Fruit fly (Drosophila melanogaster) whole organism, prepupa: ENCODE measurements around the gene bc10.

ENCODE experiments used
- Blimp-1 ChIP-seq: fragments of 200-800 bp; sonication (Bioruptor generic); optimal IDR thresholded peaks from 3 replicates; lab custom pipeline; 2017; ENCODE audit warnings: missing biosample characterization, missing genetic modification characterization, mild to moderate bottlenecking, moderate library complexity, missing genetic modification reagents
- CG10669 ChIP-seq: fragments of 200-800 bp; sonication (Bioruptor generic); optimal IDR thresholded peaks from 3 replicates; lab custom pipeline; 2018; ENCODE audit warnings: missing biosample characterization, mild to moderate bottlenecking, missing genetic modification characterization, moderate library complexity
- CG11762 ChIP-seq: fragments of 200-800 bp; sonication (Bioruptor generic); optimal IDR thresholded peaks from 3 replicates; lab custom pipeline; 2016; ENCODE audit warnings: missing biosample characterization, missing genetic modification characterization; ENCODE audit not compliant: insufficient read depth
- CG3032 ChIP-seq: fragments of 200-800 bp; optimal IDR thresholded peaks from 2 replicates; lab custom pipeline; 2019; ENCODE audit warnings: missing biosample characterization, mild to moderate bottlenecking, missing genetic modification characterization, moderate library complexity
- CG31627 ChIP-seq: fragments of 200-800 bp; sonication (Bioruptor generic); optimal IDR thresholded peaks from 3 replicates; lab custom pipeline; 2016; ENCODE audit warnings: missing biosample characterization, missing genetic modification characterization
- CG32006 ChIP-seq: fragments of 200-800 bp; sonication (Bioruptor generic); optimal IDR thresholded peaks from 3 replicates; lab custom pipeline; 2017; ENCODE audit warnings: missing biosample characterization, mild to moderate bottlenecking, missing genetic modification characterization
- CG34406 ChIP-seq: fragments of 200-800 bp; sonication (Bioruptor generic); optimal IDR thresholded peaks from 3 replicates; lab custom pipeline; 2016; ENCODE audit warnings: missing biosample characterization, missing genetic modification characterization
- CG3919 ChIP-seq: fragments of 200-800 bp; sonication (Bioruptor generic); optimal IDR thresholded peaks from 3 replicates; lab custom pipeline; 2016; ENCODE audit warnings: missing biosample characterization, missing genetic modification characterization
- CG4318 ChIP-seq: fragments of 200-800 bp; sonication (Bioruptor generic); optimal IDR thresholded peaks from 3 replicates; lab custom pipeline; 2017; ENCODE audit warnings: missing biosample characterization, mild to moderate bottlenecking, missing genetic modification characterization
- CG6792 ChIP-seq: fragments of 200-800 bp; sonication (Bioruptor generic); optimal IDR thresholded peaks from 3 replicates; lab custom pipeline; 2016; ENCODE audit warnings: missing biosample characterization, missing genetic modification characterization
- CG6808 ChIP-seq: fragments of 200-800 bp; sonication (Bioruptor generic); optimal IDR thresholded peaks from 3 replicates; lab custom pipeline; 2017; ENCODE audit warnings: missing biosample characterization, missing genetic modification characterization, mild to moderate bottlenecking, moderate library complexity, missing genetic modification reagents
- CG8319 ChIP-seq: fragments of 200-800 bp; sonication (Bioruptor generic); optimal IDR thresholded peaks from 3 replicates; lab custom pipeline; 2016; ENCODE audit warnings: missing biosample characterization, missing genetic modification characterization
- CG8632 ChIP-seq: fragments of 200-800 bp; sonication (Bioruptor generic); optimal IDR thresholded peaks from 3 replicates; lab custom pipeline; 2016; ENCODE audit warnings: missing biosample characterization, missing genetic modification characterization
- CG9139 ChIP-seq: fragments of 200-800 bp; sonication (Bioruptor generic); optimal IDR thresholded peaks from 3 replicates; lab custom pipeline; 2017; ENCODE audit warnings: missing biosample characterization, mild to moderate bottlenecking, missing genetic modification characterization
- Ets96B ChIP-seq: fragments of 200-800 bp; optimal IDR thresholded peaks from 2 replicates; lab custom pipeline; 2019; ENCODE audit warnings: missing biosample characterization, mild to moderate bottlenecking, missing genetic modification characterization, moderate library complexity
- Gug ChIP-seq: fragments of 200-800 bp; sonication (Bioruptor generic); IDR thresholded peaks from 2 replicates; pipeline ENCODE4 v1.3.6; 2022; ENCODE audit warnings: missing biosample characterization, missing genetic modification characterization
- Hr39 ChIP-seq: fragments of 200-800 bp; sonication (Bioruptor generic); optimal IDR thresholded peaks from 2 replicates; lab custom pipeline; 2016; ENCODE audit warnings: missing biosample characterization, missing genetic modification characterization
- OdsH ChIP-seq: fragments of 200-800 bp; sonication (Bioruptor generic); optimal IDR thresholded peaks from 3 replicates; lab custom pipeline; 2016; ENCODE audit warnings: missing biosample characterization, missing genetic modification characterization
- Smox ChIP-seq: fragments of 200-800 bp; sonication (Bioruptor generic); optimal IDR thresholded peaks from 3 replicates; lab custom pipeline; 2016; ENCODE audit warnings: missing biosample characterization, missing genetic modification characterization
- Sox102F ChIP-seq: fragments of 200-800 bp; sonication (Bioruptor generic); optimal IDR thresholded peaks from 2 replicates; lab custom pipeline; 2016; ENCODE audit warnings: missing biosample characterization, mild to moderate bottlenecking, missing genetic modification characterization
- Sox15 ChIP-seq: fragments of 200-800 bp; sonication (Bioruptor generic); optimal IDR thresholded peaks from 3 replicates; lab custom pipeline; 2016; ENCODE audit warnings: missing biosample characterization, missing genetic modification characterization
- achi ChIP-seq: fragments of 200-800 bp; sonication (Bioruptor generic); optimal IDR thresholded peaks from 3 replicates; lab custom pipeline; 2016; ENCODE audit warnings: missing biosample characterization, missing genetic modification characterization
- cyc ChIP-seq: fragments of 200-800 bp; sonication (Bioruptor generic); optimal IDR thresholded peaks from 3 replicates; lab custom pipeline; 2016; ENCODE audit warnings: missing biosample characterization, missing genetic modification characterization
- eg ChIP-seq: fragments of 200-800 bp; sonication (Bioruptor generic); IDR thresholded peaks from 3 replicates; pipeline ENCODE4 v1.3.6; 2022; ENCODE audit warnings: missing biosample characterization, missing genetic modification characterization
- esn ChIP-seq: fragments of 200-800 bp; sonication (Bioruptor generic); optimal IDR thresholded peaks from 2 replicates; lab custom pipeline; 2016; ENCODE audit warnings: missing biosample characterization, mild to moderate bottlenecking, missing genetic modification characterization, moderate library complexity
- fd59A ChIP-seq: fragments of 200-800 bp; sonication (Bioruptor generic); optimal IDR thresholded peaks from 2 replicates; lab custom pipeline; 2017; ENCODE audit warnings: missing biosample characterization, mild to moderate bottlenecking, missing genetic modification characterization, missing genetic modification reagents
- fd85E ChIP-seq: fragments of 200-800 bp; sonication (Bioruptor generic); optimal IDR thresholded peaks from 3 replicates; lab custom pipeline; 2016; ENCODE audit warnings: missing biosample characterization, missing genetic modification characterization
- fkh ChIP-seq: fragments of 200-800 bp; sonication (Bioruptor generic); optimal IDR thresholded peaks from 3 replicates; lab custom pipeline; 2017; ENCODE audit warnings: missing biosample characterization, mild to moderate bottlenecking, missing genetic modification characterization, moderate library complexity
- lz ChIP-seq: fragments of 200-800 bp; sonication (Bioruptor generic); optimal IDR thresholded peaks from 3 replicates; lab custom pipeline; 2016; ENCODE audit warnings: missing biosample characterization, missing genetic modification characterization
- net ChIP-seq: fragments of 200-800 bp; sonication (Bioruptor generic); optimal IDR thresholded peaks from 3 replicates; lab custom pipeline; 2016; ENCODE audit warnings: missing biosample characterization, missing genetic modification characterization
- pdm3 ChIP-seq: fragments of 200-800 bp; sonication (Bioruptor generic); optimal IDR thresholded peaks from 3 replicates; lab custom pipeline; 2016; ENCODE audit warnings: missing biosample characterization, missing genetic modification characterization
- spab ChIP-seq: fragments of 200-800 bp; sonication (Bioruptor generic); optimal IDR thresholded peaks from 2 replicates; lab custom pipeline; 2017; ENCODE audit warnings: missing biosample characterization, mild to moderate bottlenecking, missing genetic modification characterization, missing genetic modification reagents
- ss ChIP-seq, 2 experiments: fragments of 200-800 bp; sonication (Bioruptor generic); optimal IDR thresholded peaks; 2 replicates in 1 of 2; 3 replicates in 1 of 2; lab custom pipeline; 2017 to 2018; ENCODE audit warnings: mild to moderate bottlenecking in 2 of 2, missing biosample characterization in 2 of 2, missing genetic modification characterization in 2 of 2, moderate library complexity in 1 of 2
- topi ChIP-seq: fragments of 200-800 bp; sonication (Bioruptor generic); optimal IDR thresholded peaks from 3 replicates; lab custom pipeline; 2016; ENCODE audit warnings: missing biosample characterization, missing genetic modification characterization
- vri ChIP-seq: fragments of 200-800 bp; sonication (Bioruptor generic); optimal IDR thresholded peaks from 3 replicates; lab custom pipeline; 2016; ENCODE audit warnings: missing biosample characterization, mild to moderate bottlenecking, missing genetic modification characterization

The bc10 gene

dm6 chr3L:5534253-5534652 lies 30.8 kb upstream of the bc10 start:
- TF ChIP-seq Gug = no peak
- no peak for TF ChIP-seq achi (GFP tag; lab: Kevin White, UChicago)
- TF ChIP-seq fkh (GFP tag; lab: Kevin White, UChicago) = no peak
- TF ChIP-seq cyc (GFP tag; lab: Kevin White, UChicago) = no peak
- TF ChIP-seq spab = no peak
- TF ChIP-seq OdsH = no peak
- no peak for TF ChIP-seq CG4318 (GFP tag; lab: Kevin White, UChicago)
- no peak for TF ChIP-seq CG3919 (GFP tag; lab: Kevin White, UChicago)
- TF ChIP-seq CG10669 (GFP tag; lab: Kevin White, UChicago) = no peak
- no peak for TF ChIP-seq CG11762
- no peak for TF ChIP-seq CG34406

DNA sequence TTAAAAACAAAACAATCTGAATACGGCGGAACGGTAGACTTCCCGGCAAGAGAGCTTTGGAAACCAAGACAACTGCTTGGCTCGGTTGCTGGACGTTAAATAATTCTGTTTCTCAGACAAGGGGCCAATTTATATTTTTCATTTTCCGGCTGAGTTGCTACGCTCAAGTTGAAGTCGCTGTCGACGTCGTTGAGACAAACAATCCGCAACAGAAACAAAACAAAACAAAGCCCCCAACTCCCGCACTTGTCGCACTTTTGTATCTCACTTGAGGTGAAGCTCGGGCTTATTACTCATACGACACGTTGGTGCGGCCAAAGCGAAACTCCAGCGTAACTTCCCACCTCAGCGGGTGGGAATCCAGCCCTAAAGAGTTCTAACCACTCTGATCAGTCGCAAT lies 29.4 kb upstream of the bc10 start, which contains the start of gene CG13285:
TSS of gene CG13285 (minus strand) at position 101 of the 400 bp plus-strand sequence.
- no peak for TF ChIP-seq fd59A (GFP tag; lab: Kevin White, UChicago)

DNA sequence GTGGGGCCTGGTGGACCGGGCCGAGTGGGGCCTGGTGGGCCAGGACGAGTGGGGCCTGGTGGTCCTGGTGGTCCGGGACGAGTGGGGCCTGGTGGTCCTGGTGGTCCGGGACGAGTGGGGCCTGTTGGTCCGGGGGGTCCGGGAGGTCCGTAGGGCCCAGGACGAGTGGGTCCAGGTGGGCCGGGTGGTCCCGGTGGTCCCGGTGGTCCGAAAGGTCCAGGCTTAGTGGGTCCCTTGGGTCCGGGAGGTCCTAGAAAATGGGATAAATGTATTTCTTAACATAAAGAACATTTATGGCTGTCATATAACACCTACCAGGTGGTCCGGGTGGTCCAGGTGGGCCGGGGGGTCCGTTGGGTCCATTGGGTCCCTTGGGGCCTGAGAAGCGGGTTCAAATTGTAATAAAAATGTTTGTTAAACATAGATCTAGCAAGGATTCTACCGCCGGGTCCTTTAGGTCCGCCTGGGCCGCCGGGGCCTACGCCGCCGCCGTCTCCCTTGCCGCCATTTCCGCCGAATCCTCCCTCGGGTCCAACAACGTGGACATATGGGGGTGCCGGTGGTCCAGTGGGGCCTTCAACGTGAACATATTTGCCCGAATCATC lies 24.3 kb upstream of the bc10 start:
- no peak for TF ChIP-seq CG3032 (tag; lab: Kevin White, UChicago)
- TF ChIP-seq fd85E (GFP tag; lab: Kevin White, UChicago) = no peak
- TF ChIP-seq Gug = no peak
- no peak for TF ChIP-seq Sox102F (GFP tag; lab: Kevin White, UChicago)
- TF ChIP-seq CG32006 (GFP tag; lab: Kevin White, UChicago) = no peak
- TF ChIP-seq vri = no peak
- no peak for TF ChIP-seq CG4318 (GFP tag; lab: Kevin White, UChicago)
- TF ChIP-seq Sox15 = no peak
- no peak for TF ChIP-seq CG31627 (GFP tag; lab: Kevin White, UChicago)
- TF ChIP-seq lz = no peak
- no peak for TF ChIP-seq topi

DNA sequence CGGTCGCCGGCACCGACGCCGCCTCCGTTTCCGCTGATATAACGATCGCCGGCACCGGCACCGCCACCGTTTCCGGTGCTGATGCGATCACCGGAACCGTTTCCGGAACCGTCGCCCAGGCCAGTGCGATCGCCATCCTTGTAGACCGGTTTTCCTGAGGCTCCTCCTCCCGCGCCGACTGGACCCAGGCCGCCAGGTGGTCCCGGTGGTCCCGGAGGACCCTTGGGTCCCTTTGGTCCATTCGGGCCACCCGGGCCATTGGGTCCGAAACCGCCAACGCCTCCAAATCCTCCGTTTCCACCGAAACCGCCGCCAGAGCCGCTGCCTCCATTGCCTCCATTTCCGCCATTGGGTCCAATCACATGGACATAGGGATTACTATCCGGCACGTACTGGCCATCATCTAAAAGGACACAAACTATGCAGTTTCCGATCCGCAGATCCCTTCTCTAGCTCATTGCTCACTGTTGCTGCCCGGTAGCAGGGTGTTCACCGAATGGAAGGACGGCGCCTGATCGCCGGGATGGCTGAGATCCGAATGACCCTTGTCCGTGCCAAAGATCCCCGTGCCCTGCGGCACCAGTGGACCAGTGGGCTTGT lies 22.2 kb upstream of the bc10 start:
- TF ChIP-seq Blimp-1 (GFP tag; lab: Kevin White, UChicago) (no peak), Ets96B (tag; lab: Kevin White, UChicago) (no peak), CG6808 (GFP tag; lab: Kevin White, UChicago) (no peak), CG4318 (GFP tag; lab: Kevin White, UChicago) (no peak), ss (GFP tag; optimal IDR thresholded peaks at IDR 0.05; lab: Kevin White, UChicago) (no peak), Hr39 (GFP tag; lab: Kevin White, UChicago) (no peak), CG8632 (GFP tag; lab: Kevin White, UChicago) (no peak), net (GFP tag; lab: Kevin White, UChicago) (no peak), CG6792 (GFP tag; lab: Kevin White, UChicago) (no peak), Smox (GFP tag; lab: Kevin White, UChicago) (no peak), CG8319 (no peak), Sox102F (GFP tag; lab: Kevin White, UChicago) (no peak), CG34406 (no peak), CG9139 (GFP tag; lab: Kevin White, UChicago) (no peak), fkh (GFP tag; lab: Kevin White, UChicago) (no peak), eg (GFP tag; lab: Robert Waterston, UW) (no peak), CG31627 (GFP tag; lab: Kevin White, UChicago) (no peak), esn (no peak), pdm3 (GFP tag; lab: Kevin White, UChicago) (no peak)
